Worm (Caenorhabditis elegans) whole organism, L1 larva: ENCODE results near the gene nfki-1.

Experiments used
- C04F5.9 ChIP-seq: sonication (generic microtip); optimal IDR thresholded peaks from 2 replicates; lab custom pipeline; 2016; ENCODE audit warnings: missing genetic modification characterization, missing compliant biosample characterization
- C16A3.4 ChIP-seq: fragments of 150-350 bp; optimal IDR thresholded peaks from 2 replicates; lab custom pipeline; 2014; ENCODE audit warnings: missing biosample characterization, missing genetic modification characterization
- C34B4.2 ChIP-seq: sonication (generic microtip); optimal IDR thresholded peaks from 2 replicates; lab custom pipeline; 2017; ENCODE audit warnings: mild to moderate bottlenecking, missing genetic modification characterization, missing compliant biosample characterization
- F16B12.6 ChIP-seq: fragments of 150-350 bp; optimal IDR thresholded peaks from 2 replicates; lab custom pipeline; 2014; ENCODE audit warnings: missing biosample characterization, missing genetic modification characterization
- aha-1 ChIP-seq: fragments of 150-350 bp; optimal IDR thresholded peaks from 2 replicates; lab custom pipeline; 2014; ENCODE audit warnings: missing biosample characterization, missing genetic modification characterization
- alr-1 ChIP-seq: fragments of 200-800 bp; sonication (Bioruptor generic); optimal IDR thresholded peaks from 2 replicates; lab custom pipeline; 2018; ENCODE audit warnings: borderline replicate concordance, mild to moderate bottlenecking, missing genetic modification characterization, missing compliant biosample characterization
- aly-2 ChIP-seq: fragments of 150-350 bp; optimal IDR thresholded peaks from 2 replicates; lab custom pipeline; 2014; ENCODE audit warnings: missing biosample characterization, missing genetic modification characterization
- ama-1 ChIP-seq: fragments of 150-350 bp; optimal IDR thresholded peaks from 2 replicates; lab custom pipeline; 2014
- ceh-63 ChIP-seq: fragments of 200-800 bp; sonication (Bioruptor generic); optimal IDR thresholded peaks from 2 replicates; lab custom pipeline; 2018; ENCODE audit warnings: mild to moderate bottlenecking, missing genetic modification characterization, missing compliant biosample characterization
- ceh-8 ChIP-seq: fragments of 200-800 bp; sonication (Bioruptor generic); optimal IDR thresholded peaks from 2 replicates; lab custom pipeline; 2018; ENCODE audit warnings: mild to moderate bottlenecking, missing genetic modification characterization, moderate library complexity, missing compliant biosample characterization
- ceh-82 ChIP-seq, 3 experiments: fragments of 150-350 bp in 1 of 3; sonication (generic microtip) in 2 of 3; optimal IDR thresholded peaks; 2 replicates each; lab custom pipeline; 2014 to 2017; ENCODE audit warnings: missing biosample characterization in 3 of 3, missing genetic modification characterization in 3 of 3
- ceh-88 ChIP-seq: fragments of 200-800 bp; sonication (Bioruptor generic); IDR thresholded peaks from 2 replicates; pipeline ENCODE4 v1.3.6; 2022; ENCODE audit warnings: missing genetic modification characterization, missing compliant biosample characterization
- ces-1 ChIP-seq: fragments of 150-350 bp; optimal IDR thresholded peaks from 2 replicates; lab custom pipeline; 2014; ENCODE audit warnings: missing biosample characterization, missing genetic modification reagents, missing genetic modification characterization
- dpl-1 ChIP-seq, 3 experiments: fragments of 150-350 bp in 2 of 3; sonication (generic microtip) in 1 of 3; optimal IDR thresholded peaks; 2 replicates each; lab custom pipeline; 2014 to 2017; ENCODE audit warnings: missing biosample characterization in 3 of 3, missing genetic modification characterization in 3 of 3, missing genetic modification reagents in 3 of 3
- dsc-1 ChIP-seq: sonication (generic microtip); optimal IDR thresholded peaks from 2 replicates; lab custom pipeline; 2016; ENCODE audit warnings: mild to moderate bottlenecking, missing genetic modification characterization, missing compliant biosample characterization
- efl-1 ChIP-seq, 4 experiments: fragments of 150-350 bp; optimal IDR thresholded peaks in 3 of 4; peaks in 1 of 4; 1 replicate in 1 of 4; 2 replicates in 3 of 4; lab custom pipeline; 2014; ENCODE audit warnings: missing biosample characterization in 2 of 4, missing genetic modification characterization in 2 of 4, missing genetic modification reagents in 2 of 4
- egl-13 ChIP-seq: sonication (generic microtip); optimal IDR thresholded peaks from 2 replicates; lab custom pipeline; 2016; ENCODE audit warnings: missing genotype, missing genetic modification reagents, missing genetic modification characterization, missing compliant biosample characterization
- elt-2 ChIP-seq: sonication (generic microtip); optimal IDR thresholded peaks from 2 replicates; lab custom pipeline; 2016; ENCODE audit warnings: missing genetic modification characterization, mild to moderate bottlenecking, inconsistent platforms, missing compliant biosample characterization, missing genetic modification reagents
- ets-5 ChIP-seq: fragments of 200-800 bp; sonication (Bioruptor generic); IDR thresholded peaks from 2 replicates; pipeline ENCODE4 v1.3.6; 2022; ENCODE audit warnings: missing genetic modification characterization, missing compliant biosample characterization
- fkh-10 ChIP-seq: sonication (generic microtip); optimal IDR thresholded peaks from 2 replicates; lab custom pipeline; 2017; ENCODE audit warnings: missing biosample characterization, missing genetic modification reagents, missing genetic modification characterization
- fkh-8 ChIP-seq: sonication (generic microtip); optimal IDR thresholded peaks from 2 replicates; lab custom pipeline; 2016; ENCODE audit warnings: mild to moderate bottlenecking, missing genetic modification characterization, missing compliant biosample characterization
- fos-1 ChIP-seq: fragments of 150-350 bp; optimal IDR thresholded peaks from 2 replicates; lab custom pipeline; 2014; ENCODE audit warnings: missing biosample characterization, missing genetic modification characterization
- grh-1 ChIP-seq: fragments of 200-800 bp; sonication (Bioruptor generic); IDR thresholded peaks from 2 replicates; pipeline ENCODE4 v1.3.6; 2022; ENCODE audit warnings: missing genetic modification reagents, missing genetic modification characterization, missing compliant biosample characterization
- hlh-17 ChIP-seq: fragments of 200-800 bp; sonication (Bioruptor generic); optimal IDR thresholded peaks from 2 replicates; lab custom pipeline; 2018; ENCODE audit warnings: missing genetic modification characterization, mild to moderate bottlenecking, missing compliant biosample characterization, moderate library complexity, borderline replicate concordance
- hlh-4 ChIP-seq: sonication (generic microtip); optimal IDR thresholded peaks from 2 replicates; lab custom pipeline; 2016; ENCODE audit warnings: mild to moderate bottlenecking, missing genetic modification characterization, missing compliant biosample characterization
- irx-1 ChIP-seq: sonication (generic microtip); optimal IDR thresholded peaks from 2 replicates; lab custom pipeline; 2016; ENCODE audit warnings: missing genetic modification characterization, missing compliant biosample characterization
- isw-1 ChIP-seq: fragments of 200-800 bp; sonication (Bioruptor generic); IDR thresholded peaks from 2 replicates; pipeline ENCODE4 v1.3.6; 2022; ENCODE audit warnings: missing genetic modification characterization, missing compliant biosample characterization
- lin-13 ChIP-seq: fragments of 150-350 bp; optimal IDR thresholded peaks from 2 replicates; lab custom pipeline; 2014; ENCODE audit warnings: missing biosample characterization, missing genetic modification reagents, missing genetic modification characterization
- lin-14 ChIP-seq: fragments of 200-800 bp; sonication (Bioruptor generic); optimal IDR thresholded peaks from 2 replicates; lab custom pipeline; 2018; ENCODE audit warnings: mild to moderate bottlenecking, missing genetic modification characterization, moderate library complexity, missing compliant biosample characterization
- lin-15B ChIP-seq: fragments of 150-350 bp; sonication (generic microtip); optimal IDR thresholded peaks from 3 replicates; lab custom pipeline; 2014; ENCODE audit warnings: missing biosample characterization, missing genetic modification characterization
- lin-35 ChIP-seq, 2 experiments: fragments of 150-350 bp; optimal IDR thresholded peaks; 2 replicates each; lab custom pipeline; 2014; ENCODE audit warnings: missing biosample characterization in 2 of 2, missing genetic modification characterization in 2 of 2, missing genetic modification reagents in 2 of 2
- lsy-2 ChIP-seq, 2 experiments: fragments of 150-350 bp; optimal IDR thresholded peaks; 2 replicates each; lab custom pipeline; 2014; ENCODE audit warnings: missing biosample characterization in 2 of 2, missing genetic modification characterization in 2 of 2
- mef-2 ChIP-seq: fragments of 150-350 bp; optimal IDR thresholded peaks from 2 replicates; lab custom pipeline; 2014; ENCODE audit warnings: missing biosample characterization, missing genetic modification characterization
- mep-1 ChIP-seq: fragments of 150-350 bp; optimal IDR thresholded peaks from 2 replicates; lab custom pipeline; 2014; ENCODE audit warnings: missing biosample characterization, missing genetic modification characterization
- nhr-19 ChIP-seq: fragments of 200-800 bp; sonication (Bioruptor generic); conservative IDR thresholded peaks from 2 replicates; pipeline ENCODE4 v1.3.6; 2022; ENCODE audit warnings: missing genetic modification characterization, missing compliant biosample characterization
- nhr-47 ChIP-seq: sonication (generic microtip); optimal IDR thresholded peaks from 2 replicates; lab custom pipeline; 2016; ENCODE audit warnings: mild to moderate bottlenecking, missing genetic modification characterization, moderate library complexity, missing compliant biosample characterization
- nhr-71 ChIP-seq: sonication (generic microtip); optimal IDR thresholded peaks from 2 replicates; lab custom pipeline; 2016; ENCODE audit warnings: mild to moderate bottlenecking, missing genetic modification characterization, moderate library complexity, missing compliant biosample characterization
- nhr-76 ChIP-seq: sonication (generic microtip); optimal IDR thresholded peaks from 2 replicates; lab custom pipeline; 2017; ENCODE audit warnings: missing biosample characterization, missing genetic modification characterization
- nhr-85 ChIP-seq: sonication (generic microtip); peaks from one replicate; lab custom pipeline; 2016; ENCODE audit warnings: missing genetic modification characterization, inconsistent platforms, missing compliant biosample characterization
- pqm-1 ChIP-seq: sonication (generic microtip); optimal IDR thresholded peaks from 3 replicates; lab custom pipeline; 2017; ENCODE audit warnings: missing biosample characterization, missing genetic modification characterization
- snu-23 ChIP-seq: sonication (generic microtip); optimal IDR thresholded peaks from 2 replicates; lab custom pipeline; 2016; ENCODE audit warnings: missing genetic modification characterization, missing compliant biosample characterization
- sox-4 ChIP-seq: sonication (generic microtip); optimal IDR thresholded peaks from 2 replicates; lab custom pipeline; 2016; ENCODE audit warnings: missing genetic modification characterization, missing compliant biosample characterization
- sup-37 ChIP-seq: fragments of 200-800 bp; sonication (Bioruptor generic); optimal IDR thresholded peaks from 2 replicates; lab custom pipeline; 2018; ENCODE audit warnings: mild to moderate bottlenecking, missing genetic modification characterization, missing compliant biosample characterization
- tbx-2 ChIP-seq: sonication (generic microtip); optimal IDR thresholded peaks from 2 replicates; lab custom pipeline; 2016; ENCODE audit warnings: missing genetic modification characterization, missing compliant biosample characterization
- tlp-1 ChIP-seq: fragments of 150-350 bp; optimal IDR thresholded peaks from 2 replicates; lab custom pipeline; 2014; ENCODE audit warnings: missing biosample characterization, missing genetic modification characterization
- unc-130 ChIP-seq: fragments of 150-350 bp; optimal IDR thresholded peaks from 2 replicates; lab custom pipeline; 2017; ENCODE audit warnings: missing biosample characterization, missing genetic modification characterization, inconsistent platforms
- unc-30 ChIP-seq: sonication (generic microtip); optimal IDR thresholded peaks from 2 replicates; lab custom pipeline; 2017; ENCODE audit warnings: missing biosample characterization, missing genetic modification characterization
- unc-62 ChIP-seq: fragments of 150-350 bp; optimal IDR thresholded peaks from 2 replicates; lab custom pipeline; 2014; ENCODE audit warnings: missing biosample characterization, missing genetic modification reagents, missing genetic modification characterization
- unc-86 ChIP-seq: sonication (generic microtip); optimal IDR thresholded peaks from 2 replicates; lab custom pipeline; 2016; ENCODE audit warnings: missing genetic modification characterization, missing compliant biosample characterization
- unc-98 ChIP-seq: fragments of 200-800 bp; sonication (Bioruptor generic); IDR thresholded peaks from 2 replicates; pipeline ENCODE4 v1.3.6; 2022; ENCODE audit warnings: missing genetic modification characterization, missing compliant biosample characterization
- vab-15 ChIP-seq: sonication (generic microtip); optimal IDR thresholded peaks from 2 replicates; lab custom pipeline; 2017; ENCODE audit warnings: missing genotype, mild to moderate bottlenecking, missing genetic modification characterization, missing compliant biosample characterization
- xbp-1 ChIP-seq: sonication (generic microtip); optimal IDR thresholded peaks from 2 replicates; lab custom pipeline; 2016; ENCODE audit warnings: missing genetic modification characterization, missing compliant biosample characterization
- zip-4 ChIP-seq: fragments of 200-800 bp; sonication (Bioruptor generic); optimal IDR thresholded peaks from 2 replicates; lab custom pipeline; 2018; ENCODE audit warnings: mild to moderate bottlenecking, missing genetic modification characterization, moderate library complexity, missing compliant biosample characterization

nfki-1 gene

ce11 chrX:15385807-15386349 lies 30.8 kb downstream of the nfki-1 start:
- TF ChIP-seq fkh-8 (tag; lab: Kevin White, UChicago) (peak; percentile 50), ets-5 (GFP tag; lab: Robert Waterston, UW) (no peak), zip-4 (no peak), alr-1 (tag; lab: Kevin White, UChicago) (no peak), lsy-2 (tag; optimal IDR thresholded peaks at IDR 0.05; lab: Kevin White, UChicago) (peak; percentile 20 to 44), unc-98 (GFP tag; lab: Robert Waterston, UW) (no peak), sox-4 (no peak), grh-1 (GFP tag; lab: Robert Waterston, UW) (no peak), vab-15 (no peak), xbp-1 (tag; lab: Kevin White, UChicago) (peak; percentile 28), C34B4.2 (tag; lab: Kevin White, UChicago) (no peak), ceh-63 (GFP tag; lab: Kevin White, UChicago) (no peak), efl-1 (optimal IDR thresholded peaks at IDR 0.05; lab: Kevin White, UChicago) (no peak), efl-1 (GFP tag; optimal IDR thresholded peaks at IDR 0.05 in 1 of 2; lab: Kevin White, UChicago) (peak in 1 of 2 experiments; percentile 36), ama-1 (lab: Kevin White, UChicago) (no peak), ceh-8 (GFP tag; lab: Kevin White, UChicago) (peak; percentile 20), tlp-1 (tag; lab: Kevin White, UChicago) (no peak), unc-130 (tag; lab: Kevin White, UChicago) (no peak), irx-1 (tag; lab: Kevin White, UChicago) (no peak), nhr-85 (tag; lab: Kevin White, UChicago) (no peak), nhr-19 (GFP tag; lab: Robert Waterston, UW) (peak; percentile 38), unc-30 (tag; lab: Kevin White, UChicago) (no peak), isw-1 (GFP tag; lab: Robert Waterston, UW) (peak; percentile 22; the same call in 1 of the 2 replicates), egl-13 (tag; lab: Kevin White, UChicago) (peak; percentile 52), aly-2 (tag; lab: Kevin White, UChicago) (no peak), ces-1 (GFP tag; lab: Kevin White, UChicago) (no peak), nhr-76 (tag; lab: Kevin White, UChicago) (no peak), lin-13 (GFP tag; lab: Kevin White, UChicago) (no peak), nhr-47 (tag; lab: Kevin White, UChicago) (peak; percentile 61), lin-15B (no peak), elt-2 (tag; lab: Kevin White, UChicago) (no peak), sup-37 (no peak), tbx-2 (tag; lab: Kevin White, UChicago) (peak; percentile 60), hlh-4 (tag; lab: Kevin White, UChicago) (no peak), C04F5.9 (no peak), lin-35 (GFP tag; optimal IDR thresholded peaks at IDR 0.05; lab: Kevin White, UChicago) (peak in 1 of 2 experiments; percentile 16), fos-1 (tag; lab: Kevin White, UChicago) (no peak), C16A3.4 (tag; lab: Kevin White, UChicago) (no peak), dsc-1 (tag; lab: Kevin White, UChicago) (no peak), unc-86 (peak; percentile 74), nhr-71 (tag; lab: Kevin White, UChicago) (peak; percentile 72), snu-23 (GFP tag; lab: Kevin White, UChicago) (peak; percentile 26), F16B12.6 (tag; lab: Kevin White, UChicago) (no peak), mep-1 (peak; percentile 19), pqm-1 (tag; lab: Kevin White, UChicago) (no peak), dpl-1 (GFP tag; optimal IDR thresholded peaks at IDR 0.05; lab: Kevin White, UChicago) (no peak), mef-2 (tag; lab: Kevin White, UChicago) (peak; percentile 39), ceh-82 (tag; optimal IDR thresholded peaks at IDR 0.05; lab: Kevin White, UChicago) (peak in 2 of 3 experiments; percentile 27), aha-1 (tag; lab: Kevin White, UChicago) (no peak), lin-14 (peak; percentile 94), unc-62 (GFP tag; lab: Kevin White, UChicago) (no peak), hlh-17 (GFP tag; lab: Kevin White, UChicago) (no peak), fkh-10 (GFP tag; lab: Kevin White, UChicago) (peak; percentile 87), ceh-88 (no peak)
